Worm (Caenorhabditis elegans) whole organism, early embryonic: ENCODE results near the gene him-3.

Experiments
- B0310.2 ChIP-seq: sonication (generic microtip); optimal IDR thresholded peaks from 2 replicates; lab custom pipeline; 2016; ENCODE audit warnings: mild to moderate bottlenecking, missing genetic modification characterization, missing compliant biosample characterization
- F13C5.2 ChIP-seq: sonication (generic microtip); optimal IDR thresholded peaks from 2 replicates; lab custom pipeline; 2017; ENCODE audit warnings: mild to moderate bottlenecking, missing genetic modification characterization, inconsistent platforms, missing compliant biosample characterization
- aly-1 ChIP-seq: sonication (generic microtip); optimal IDR thresholded peaks from 2 replicates; lab custom pipeline; 2016; ENCODE audit warnings: missing genetic modification characterization, missing compliant biosample characterization
- ama-1 ChIP-seq: fragments of 150-350 bp; optimal IDR thresholded peaks from 2 replicates; lab custom pipeline; 2014
- ceh-13 ChIP-seq: fragments of 200-800 bp; sonication (Bioruptor generic); optimal IDR thresholded peaks from 2 replicates; lab custom pipeline; 2018; ENCODE audit warnings: mild to moderate bottlenecking, missing genetic modification characterization, missing compliant biosample characterization
- ceh-36 ChIP-seq: sonication (generic microtip); optimal IDR thresholded peaks from 2 replicates; lab custom pipeline; 2016; ENCODE audit warnings: missing genetic modification characterization, inconsistent platforms, missing compliant biosample characterization
- ets-7 ChIP-seq: sonication (generic microtip); optimal IDR thresholded peaks from 2 replicates; lab custom pipeline; 2016; ENCODE audit warnings: missing genotype, missing genetic modification characterization, missing compliant biosample characterization
- flt-1 ChIP-seq: fragments of 200-800 bp; sonication (Bioruptor generic); IDR thresholded peaks from 2 replicates; pipeline ENCODE4 v1.3.6; 2022; ENCODE audit warnings: missing genetic modification characterization, missing compliant biosample characterization
- hmbx-1 ChIP-seq: sonication (generic microtip); optimal IDR thresholded peaks from 2 replicates; lab custom pipeline; 2016; ENCODE audit warnings: mild to moderate bottlenecking, missing genetic modification characterization, missing compliant biosample characterization
- hmg-4 ChIP-seq: fragments of 200-800 bp; sonication (Bioruptor generic); optimal IDR thresholded peaks from 2 replicates; lab custom pipeline; 2018; ENCODE audit warnings: mild to moderate bottlenecking, missing genetic modification characterization, missing compliant biosample characterization
- hnd-1 ChIP-seq: sonication (generic microtip); optimal IDR thresholded peaks from 2 replicates; lab custom pipeline; 2016; ENCODE audit warnings: missing genetic modification characterization, missing compliant biosample characterization
- pes-1 ChIP-seq: fragments of 200-800 bp; sonication (Bioruptor generic); IDR thresholded peaks from 2 replicates; pipeline ENCODE4 v1.3.6; 2022; ENCODE audit warnings: missing genetic modification reagents, missing genetic modification characterization, missing compliant biosample characterization
- scrt-1 ChIP-seq: fragments of 200-800 bp; sonication (Bioruptor generic); IDR thresholded peaks from 2 replicates; pipeline ENCODE4 v1.3.6; 2022; ENCODE audit warnings: missing genetic modification characterization, missing compliant biosample characterization
- sea-1 ChIP-seq: fragments of 200-800 bp; sonication (Bioruptor generic); conservative IDR thresholded peaks from 2 replicates; pipeline ENCODE4 v1.3.6; 2022; ENCODE audit warnings: missing genetic modification characterization, missing compliant biosample characterization
- tbx-11 ChIP-seq: fragments of 200-800 bp; sonication (Bioruptor generic); IDR thresholded peaks from 2 replicates; pipeline ENCODE4 v1.3.6; 2022; ENCODE audit warnings: missing genetic modification characterization, missing compliant biosample characterization
- tbx-37 ChIP-seq: fragments of 200-800 bp; sonication (Bioruptor generic); conservative IDR thresholded peaks from 2 replicates; pipeline ENCODE4 v1.3.6; 2022; ENCODE audit warnings: missing genetic modification reagents, missing genetic modification characterization, missing compliant biosample characterization
- tra-4 ChIP-seq: sonication (generic microtip); optimal IDR thresholded peaks from 2 replicates; lab custom pipeline; 2017; ENCODE audit warnings: missing genetic modification characterization, missing compliant biosample characterization

Gene him-3

ce11 chrIV:6977089-6977558, at the start of gene him-3, which contains the start of gene pgl-1:
Gene him-3, plus strand, starts transcription at chrIV:6977508.
Gene pgl-1, minus strand, starts transcription at chrIV:6977318.
- TF ChIP-seq hnd-1 (tag; lab: Kevin White, UChicago) (no peak), hmg-4 (GFP tag; lab: Kevin White, UChicago) (no peak), sea-1 (GFP tag; lab: Robert Waterston, UW) (no peak), hmbx-1 (tag; lab: Kevin White, UChicago) (no peak), aly-1 (tag; lab: Kevin White, UChicago) (no peak), ceh-13 (GFP tag; lab: Kevin White, UChicago) (no peak), tbx-11 (GFP tag; lab: Robert Waterston, UW) (no peak)

DNA sequence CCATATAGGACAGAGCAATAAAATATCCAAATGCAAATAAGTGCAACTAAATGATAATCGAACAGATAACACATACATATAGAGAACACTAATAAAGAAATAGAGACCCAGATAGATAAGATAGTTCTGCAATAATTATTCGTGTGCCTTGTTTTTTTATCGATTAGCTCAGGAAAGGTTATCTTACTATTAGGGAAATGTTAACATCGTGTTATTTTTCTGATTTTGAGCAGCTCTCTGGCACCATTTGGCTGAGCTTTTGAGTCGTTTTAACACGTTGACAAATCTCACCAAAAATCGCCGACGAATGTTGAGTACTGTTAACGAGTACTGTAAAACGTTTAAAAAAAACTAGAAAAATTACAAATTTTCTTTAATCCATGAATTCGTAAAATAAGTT, 48.9 kb upstream of the him-3 start, which contains the start of gene cest-6:
Gene cest-6 (minus strand): TSS at position 101 of the 400 bp plus-strand sequence.
- no peak for TF ChIP-seq hmg-4 (GFP tag; lab: Kevin White, UChicago)

- TF ChIP-seq flt-1 (GFP tag; lab: Robert Waterston, UW) (no peak), tra-4 (tag; lab: Kevin White, UChicago) (no peak), aly-1 (tag; lab: Kevin White, UChicago) (no peak), F13C5.2 (tag; lab: Kevin White, UChicago) (no peak)
Measured at ce11 chrIV:6937548-6937947, 39.8 kb upstream of the him-3 start, which contains the start of gene npr-12. Gene npr-12, minus strand, starts transcription at chrIV:6937648.

DNA sequence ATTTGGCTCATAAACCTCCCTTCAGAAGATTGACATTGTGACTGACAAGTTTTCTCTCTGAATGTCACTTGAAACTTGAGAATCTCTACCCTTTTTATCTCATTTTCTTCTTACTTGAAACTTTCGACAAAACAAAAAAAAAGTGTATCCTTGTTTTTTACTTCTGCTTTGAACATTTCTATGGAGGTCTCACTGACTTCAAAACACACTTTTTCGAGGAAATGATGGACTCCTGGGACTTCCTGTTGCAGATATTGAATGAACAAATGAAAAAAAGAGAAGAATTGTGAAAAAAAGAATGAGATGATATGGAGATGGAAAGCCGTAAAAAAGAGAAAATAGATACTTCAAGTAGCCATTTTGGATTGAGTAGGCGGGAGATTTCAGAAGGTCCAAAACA, 36.2 kb upstream of the him-3 start:
- TF ChIP-seq F13C5.2 (tag; lab: Kevin White, UChicago) (no peak), flt-1 (GFP tag; lab: Robert Waterston, UW) (no peak), ets-7 (tag; lab: Kevin White, UChicago) (no peak), scrt-1 (GFP tag; lab: Robert Waterston, UW) (no peak), tbx-37 (GFP tag; lab: Robert Waterston, UW) (no peak), sea-1 (GFP tag; lab: Robert Waterston, UW) (no peak), B0310.2 (tag; lab: Kevin White, UChicago) (no peak), pes-1 (no peak), hnd-1 (tag; lab: Kevin White, UChicago) (no peak), ceh-13 (GFP tag; lab: Kevin White, UChicago) (no peak)

- TF ChIP-seq tbx-37 (GFP tag; lab: Robert Waterston, UW) (no peak), ets-7 (tag; lab: Kevin White, UChicago) (no peak), aly-1 (tag; lab: Kevin White, UChicago) (no peak), ceh-13 (GFP tag; lab: Kevin White, UChicago) (no peak), flt-1 (GFP tag; lab: Robert Waterston, UW) (no peak), scrt-1 (GFP tag; lab: Robert Waterston, UW) (no peak), hmbx-1 (tag; lab: Kevin White, UChicago) (no peak)
Measured at ce11 chrIV:6946832-6947231, 30.5 kb upstream of the him-3 start.

DNA sequence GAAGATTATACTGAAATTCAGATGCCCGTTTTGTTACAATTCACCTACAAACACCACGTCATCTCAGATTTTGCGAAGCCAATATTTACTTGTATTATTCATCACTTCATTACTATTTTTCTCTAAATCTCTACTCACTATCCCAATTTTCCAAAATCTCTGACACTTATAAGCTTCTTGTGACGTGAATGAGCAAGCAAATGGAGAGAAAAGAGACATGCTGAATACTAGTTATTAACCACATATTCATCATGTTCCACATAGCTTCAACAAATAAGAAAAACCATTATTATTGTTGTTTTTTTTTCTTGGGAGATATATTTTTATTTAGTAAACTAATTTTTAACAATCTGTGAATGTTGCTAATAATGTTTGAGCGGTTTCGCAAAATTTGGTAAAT, 26.0 kb upstream of the him-3 start:
- no peak for TF ChIP-seq tbx-37 (GFP tag; lab: Robert Waterston, UW)
- no peak for TF ChIP-seq flt-1 (GFP tag; lab: Robert Waterston, UW)
- TF ChIP-seq hmg-4 (GFP tag; lab: Kevin White, UChicago): no peak
- TF ChIP-seq F13C5.2 (tag; lab: Kevin White, UChicago): no peak
- no peak for TF ChIP-seq aly-1 (tag; lab: Kevin White, UChicago)
- TF ChIP-seq tbx-11 (GFP tag; lab: Robert Waterston, UW): no peak
- TF ChIP-seq hmbx-1 (tag; lab: Kevin White, UChicago): no peak
- TF ChIP-seq pes-1: no peak
- TF ChIP-seq ets-7 (tag; lab: Kevin White, UChicago): no peak
- TF ChIP-seq scrt-1 (GFP tag; lab: Robert Waterston, UW): no peak
- TF ChIP-seq ceh-36: no peak
- TF ChIP-seq ceh-13 (GFP tag; lab: Kevin White, UChicago): no peak
- TF ChIP-seq ama-1 (lab: Kevin White, UChicago): no peak
- no peak for TF ChIP-seq hnd-1 (tag; lab: Kevin White, UChicago)
- no peak for TF ChIP-seq sea-1 (GFP tag; lab: Robert Waterston, UW)
- TF ChIP-seq B0310.2 (tag; lab: Kevin White, UChicago): no peak
- no peak for TF ChIP-seq tra-4 (tag; lab: Kevin White, UChicago)

DNA sequence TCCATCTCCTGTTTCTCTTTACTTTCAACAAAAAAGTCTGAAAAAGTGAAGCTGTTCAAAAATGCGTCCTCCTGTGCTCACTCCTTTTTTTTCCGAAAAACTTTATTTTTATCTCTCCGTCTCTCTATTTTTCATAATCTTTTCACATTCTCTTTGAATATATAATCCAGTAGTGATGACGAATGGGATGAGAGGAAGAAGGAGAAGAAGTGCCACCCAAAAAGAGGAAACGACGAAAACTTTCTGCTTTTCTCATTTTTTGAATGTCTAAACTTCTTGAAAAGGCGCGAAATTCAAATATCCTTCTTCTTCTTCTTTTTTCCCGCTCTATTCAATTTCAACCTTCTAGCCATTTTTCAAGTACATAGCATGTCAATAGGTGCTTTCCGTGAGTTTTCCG, 22.6 kb upstream of the him-3 start:
- TF ChIP-seq tra-4 (tag; lab: Kevin White, UChicago) (no peak), ets-7 (tag; lab: Kevin White, UChicago) (no peak), F13C5.2 (tag; lab: Kevin White, UChicago) (no peak), sea-1 (GFP tag; lab: Robert Waterston, UW) (no peak), hmbx-1 (tag; lab: Kevin White, UChicago) (no peak), pes-1 (no peak), hnd-1 (tag; lab: Kevin White, UChicago) (no peak), tbx-37 (GFP tag; lab: Robert Waterston, UW) (no peak), ama-1 (lab: Kevin White, UChicago) (no peak), ceh-13 (GFP tag; lab: Kevin White, UChicago) (no peak), ceh-36 (no peak), aly-1 (tag; lab: Kevin White, UChicago) (no peak), B0310.2 (tag; lab: Kevin White, UChicago) (no peak), hmg-4 (GFP tag; lab: Kevin White, UChicago) (no peak), scrt-1 (GFP tag; lab: Robert Waterston, UW) (no peak)

DNA sequence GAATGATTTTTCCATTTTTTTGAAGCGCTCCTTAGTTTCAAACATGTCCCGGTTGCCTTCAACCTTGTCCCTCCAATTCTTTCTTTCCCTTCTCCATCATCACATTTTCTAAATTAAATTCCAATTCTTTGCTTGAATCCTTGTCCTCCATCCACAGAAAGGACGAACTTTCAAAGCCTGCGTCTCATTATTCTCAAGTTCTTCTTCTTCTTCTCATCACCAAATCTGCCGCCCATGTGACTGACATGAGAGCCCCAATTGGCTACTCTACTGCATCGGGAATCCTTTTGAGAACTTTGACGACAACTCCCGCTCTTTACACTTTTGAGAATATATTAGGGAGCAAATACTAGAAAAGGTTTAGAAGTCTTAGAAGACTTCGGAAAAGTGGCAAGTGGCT, 20.6 kb upstream of the him-3 start:
- TF ChIP-seq hmg-4 (GFP tag; lab: Kevin White, UChicago) (no peak), ama-1 (lab: Kevin White, UChicago) (no peak), sea-1 (GFP tag; lab: Robert Waterston, UW) (no peak), flt-1 (GFP tag; lab: Robert Waterston, UW) (no peak), hmbx-1 (tag; lab: Kevin White, UChicago) (no peak), ceh-36 (no peak), ets-7 (tag; lab: Kevin White, UChicago) (no peak), tbx-37 (GFP tag; lab: Robert Waterston, UW) (no peak), pes-1 (no peak), tbx-11 (GFP tag; lab: Robert Waterston, UW) (no peak)
